Fruit fly (Drosophila melanogaster): ENCODE measurements around the gene CecC.

The CecC gene

DNA sequence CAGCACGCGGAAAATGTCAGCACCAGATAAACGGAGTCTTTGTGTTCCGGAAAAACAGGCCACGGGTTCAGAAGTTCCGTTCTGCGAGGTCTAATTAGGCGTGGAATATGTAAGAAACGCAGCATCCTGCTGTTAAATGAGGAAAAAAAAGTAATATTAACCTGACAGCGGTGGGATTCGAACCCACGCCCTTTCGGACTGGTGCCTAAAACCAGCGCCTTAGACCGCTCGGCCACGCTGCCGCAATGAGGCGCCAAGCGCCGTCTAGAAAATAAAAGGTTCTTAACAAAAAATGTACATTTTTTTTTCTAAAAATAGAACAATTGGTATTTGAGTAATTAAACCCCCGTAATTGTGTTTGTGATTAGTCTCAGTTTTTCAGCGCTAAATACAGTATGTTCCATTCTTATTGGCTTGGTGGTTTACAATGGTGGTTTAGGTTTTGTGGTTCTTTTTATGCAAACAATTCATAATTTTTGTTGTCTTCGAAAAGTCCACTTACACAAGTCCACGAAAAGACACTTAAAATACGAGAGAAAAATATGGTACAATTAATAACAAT lies 31.6 kb downstream of the CecC start:
- TF ChIP-seq CrebA (GFP tag; optimal IDR thresholded peaks at IDR 0.05; ENCODE audit: borderline replicate concordance) (peak; percentile 40), Rel (GFP tag; optimal IDR thresholded peaks at IDR 0.05) (no peak), Rel (tag; optimal IDR thresholded peaks at IDR 0.05) (peak; percentile 84), foxo (GFP tag; optimal IDR thresholded peaks at IDR 0.05) (peak in 1 of 2 experiments; percentile 30), Vsx2 (GFP tag; optimal IDR thresholded peaks at IDR 0.05; ENCODE audit: partially characterized antibody) (no peak)

DNA sequence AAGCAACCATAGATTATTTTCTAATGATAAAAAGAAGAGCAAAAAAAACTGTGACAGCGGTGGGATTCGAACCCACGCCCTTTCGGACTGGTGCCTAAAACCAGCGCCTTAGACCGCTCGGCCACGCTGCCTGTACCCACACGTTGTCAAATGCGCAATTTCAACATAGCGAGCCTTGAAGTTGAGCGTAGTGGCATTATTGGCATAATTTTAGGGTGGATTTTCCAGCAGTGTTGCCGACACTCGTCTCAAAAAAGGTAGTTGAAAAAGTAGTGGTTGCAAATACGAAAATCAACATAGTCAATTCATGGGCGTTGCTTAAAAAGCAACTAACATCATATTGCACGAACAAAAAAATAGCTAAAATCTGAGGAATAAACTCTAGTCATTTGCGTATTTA lies 32.3 kb downstream of the CecC start:
- TF ChIP-seq GATAd (GFP tag; optimal IDR thresholded peaks at IDR 0.05) (no peak), sage (GFP tag; optimal IDR thresholded peaks at IDR 0.05) (no peak), br (GFP tag; optimal IDR thresholded peaks at IDR 0.05) (no peak), Dif (GFP tag; optimal IDR thresholded peaks at IDR 0.05; ENCODE audit: partially characterized antibody) (peak; percentile 34), Dfd (GFP tag; optimal IDR thresholded peaks at IDR 0.05) (no peak), CG9705 (GFP tag; optimal IDR thresholded peaks at IDR 0.05) (no peak), woc (GFP tag; optimal IDR thresholded peaks at IDR 0.05) (no peak), pan (optimal IDR thresholded peaks at IDR 0.05) (no peak), Myc (optimal IDR thresholded peaks at IDR 0.05) (peak; percentile 71)

DNA sequence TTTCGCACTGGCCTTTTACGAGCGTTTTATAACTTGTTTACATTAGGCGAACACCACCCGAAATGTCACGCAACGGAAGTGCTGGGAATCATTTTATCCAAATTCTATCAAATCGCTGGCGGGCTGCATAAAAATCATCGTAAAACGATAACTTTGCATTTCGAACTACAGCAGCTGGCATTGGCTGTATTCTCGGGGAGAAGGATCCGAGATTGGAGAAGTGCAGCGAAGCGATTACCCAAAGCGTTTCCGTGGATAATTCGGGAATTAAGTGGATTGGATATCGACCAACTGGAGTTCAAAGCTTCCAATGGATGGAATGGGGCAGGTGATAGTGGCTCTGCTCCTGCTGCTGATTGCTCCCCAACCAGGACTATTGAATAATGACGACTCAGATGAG lies 33.0 kb downstream of the CecC start, which contains the start of gene CG34299:
CG34299 (plus strand) TSS at position 301 of the 400 bp plus-strand sequence.
- TF ChIP-seq pan (optimal IDR thresholded peaks at IDR 0.05) (no peak), Vsx2 (GFP tag; optimal IDR thresholded peaks at IDR 0.05; ENCODE audit: partially characterized antibody) (no peak), Dif (GFP tag; optimal IDR thresholded peaks at IDR 0.05; ENCODE audit: partially characterized antibody) (no peak), CrebA (GFP tag; optimal IDR thresholded peaks at IDR 0.05; ENCODE audit: borderline replicate concordance) (no peak), Mio (GFP tag; optimal IDR thresholded peaks at IDR 0.05) (no peak), br (GFP tag; optimal IDR thresholded peaks at IDR 0.05) (no peak), Sp1 (GFP tag; optimal IDR thresholded peaks at IDR 0.05) (no peak), dsf (GFP tag; optimal IDR thresholded peaks at IDR 0.05; ENCODE audit: borderline replicate concordance) (no peak), ey (GFP tag; optimal IDR thresholded peaks at IDR 0.05) (no peak), foxo (GFP tag; optimal IDR thresholded peaks at IDR 0.05) (no peak)

DNA sequence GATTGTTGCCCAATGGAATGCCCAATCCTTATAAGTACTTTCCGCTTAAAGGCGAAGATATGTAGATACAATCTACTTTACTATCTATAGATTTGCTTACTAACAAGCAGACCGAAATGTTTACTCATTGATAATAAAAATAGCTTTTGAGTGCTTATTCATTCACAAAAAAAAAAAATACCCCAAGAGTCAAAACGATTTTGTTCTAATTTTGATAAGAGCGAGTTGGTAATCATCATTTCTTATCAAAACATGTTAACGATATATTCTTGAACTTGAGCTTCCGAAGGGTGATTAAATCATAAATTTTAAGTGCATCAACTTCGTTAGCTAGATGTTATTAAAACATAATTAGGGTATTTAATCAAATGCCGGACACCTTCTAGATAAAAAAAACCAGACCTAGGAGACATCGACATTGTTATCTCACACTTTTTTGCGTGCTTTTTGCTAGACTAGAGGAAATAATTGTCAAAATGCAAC lies 34.3 kb downstream of the CecC start, which contains the start of gene CG9682:
CG9682 (plus strand) TSS at position 433 of the 483 bp plus-strand sequence.
- TF ChIP-seq pan (optimal IDR thresholded peaks at IDR 0.05) = no peak
- no peak for TF ChIP-seq br (GFP tag; optimal IDR thresholded peaks at IDR 0.05)
- TF ChIP-seq CG9705 (GFP tag; optimal IDR thresholded peaks at IDR 0.05) = no peak
- TF ChIP-seq dl (GFP tag; optimal IDR thresholded peaks at IDR 0.05; ENCODE audit: insufficient read depth in 1 of 2, partially characterized antibody in 2 of 2) = no peak
- no peak for TF ChIP-seq Sp1 (GFP tag; optimal IDR thresholded peaks at IDR 0.05)
- no peak for TF ChIP-seq lola (GFP tag; optimal IDR thresholded peaks at IDR 0.05)
- TF ChIP-seq CrebA (GFP tag; optimal IDR thresholded peaks at IDR 0.05; ENCODE audit: borderline replicate concordance) = no peak
- TF ChIP-seq foxo (GFP tag; optimal IDR thresholded peaks at IDR 0.05) = no peak
- no peak for TF ChIP-seq HLH106 (tag; optimal IDR thresholded peaks at IDR 0.05)
- no peak for TF ChIP-seq tai (GFP tag; optimal IDR thresholded peaks at IDR 0.05)
- no peak for TF ChIP-seq dmrt93B (GFP tag; optimal IDR thresholded peaks at IDR 0.05)
- no peak for TF ChIP-seq fru (GFP tag; optimal IDR thresholded peaks at IDR 0.05)
- no peak for TF ChIP-seq GATAd (GFP tag; optimal IDR thresholded peaks at IDR 0.05)
- no peak for TF ChIP-seq CG32264 (GFP tag; optimal IDR thresholded peaks at IDR 0.05)

DNA sequence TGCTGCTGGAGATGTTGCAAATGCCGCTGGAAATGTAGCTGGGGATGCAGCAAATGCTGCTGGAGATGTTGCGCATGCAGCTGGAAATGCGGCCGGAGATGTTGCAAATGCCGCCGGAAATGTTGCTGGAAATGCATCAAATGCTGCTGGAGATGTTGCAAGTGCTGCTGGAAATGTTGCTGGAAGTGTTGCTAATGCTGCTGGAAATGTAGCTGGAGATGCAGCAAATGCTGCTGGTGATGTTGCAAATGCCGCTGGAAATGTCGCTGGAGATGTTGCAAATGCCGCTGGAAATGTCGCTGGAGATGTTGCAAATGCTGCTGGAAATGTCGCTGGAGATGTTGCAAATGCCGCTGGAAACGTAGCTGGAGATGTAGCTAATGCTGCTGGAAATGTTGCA lies 36.0 kb downstream of the CecC start:
- TF ChIP-seq woc (GFP tag; optimal IDR thresholded peaks at IDR 0.05) (no peak), lola (GFP tag; optimal IDR thresholded peaks at IDR 0.05) (no peak), dsf (GFP tag; optimal IDR thresholded peaks at IDR 0.05; ENCODE audit: borderline replicate concordance) (no peak), Sp1 (GFP tag; optimal IDR thresholded peaks at IDR 0.05) (no peak), Hr83 (GFP tag; optimal IDR thresholded peaks at IDR 0.05; ENCODE audit: poor library complexity, severe bottlenecking) (no peak), Vsx2 (GFP tag; optimal IDR thresholded peaks at IDR 0.05; ENCODE audit: partially characterized antibody) (no peak), ey (GFP tag; optimal IDR thresholded peaks at IDR 0.05) (no peak), Dif (GFP tag; optimal IDR thresholded peaks at IDR 0.05; ENCODE audit: partially characterized antibody) (no peak), Mio (GFP tag; optimal IDR thresholded peaks at IDR 0.05) (no peak), h (GFP tag; optimal IDR thresholded peaks at IDR 0.05) (no peak), CG32264 (GFP tag; optimal IDR thresholded peaks at IDR 0.05) (no peak), Hnf4 (GFP tag; optimal IDR thresholded peaks at IDR 0.05) (no peak), HLH106 (tag; optimal IDR thresholded peaks at IDR 0.05) (no peak), brk (GFP tag; optimal IDR thresholded peaks at IDR 0.05) (no peak), jim (GFP tag; optimal IDR thresholded peaks at IDR 0.05) (no peak), CG9705 (GFP tag; optimal IDR thresholded peaks at IDR 0.05) (no peak), dmrt93B (GFP tag; optimal IDR thresholded peaks at IDR 0.05) (no peak)
